Worm (Caenorhabditis elegans) whole organism, L4/young adult: ENCODE data around the gene F54F7.2.

Experiments
- W03F9.2 ChIP-seq: fragments of 150-350 bp; optimal IDR thresholded peaks from 2 replicates; lab custom pipeline; 2014; ENCODE audit warnings: missing biosample characterization, missing genetic modification characterization
- dao-5 ChIP-seq: sonication (generic microtip); optimal IDR thresholded peaks from 2 replicates; lab custom pipeline; 2016; ENCODE audit warnings: missing genotype, missing genetic modification characterization, moderate library complexity, missing compliant biosample characterization
- him-1 ChIP-seq: sonication (generic microtip); optimal IDR thresholded peaks from 2 replicates; lab custom pipeline; 2016; ENCODE audit warnings: missing genotype, missing genetic modification reagents, missing genetic modification characterization, missing compliant biosample characterization

DNA sequence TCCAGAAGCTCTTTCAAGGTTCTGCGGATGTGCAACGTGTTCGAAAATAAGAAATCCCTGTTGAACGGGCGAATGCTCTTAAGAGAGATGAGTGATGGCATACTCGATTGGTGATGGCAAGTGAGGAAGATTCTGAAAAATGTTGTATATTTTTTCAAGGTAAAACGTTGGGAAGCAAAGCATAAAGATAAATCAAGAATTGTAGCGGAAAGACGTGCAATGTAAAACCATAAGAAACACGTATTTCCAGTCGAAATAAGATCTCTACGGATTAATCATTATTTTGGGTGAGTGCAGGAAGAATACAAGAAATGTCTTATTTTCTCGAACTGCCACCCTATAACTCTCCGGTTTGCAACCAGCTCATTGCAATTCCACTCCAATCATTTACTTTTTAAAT, 25.8 kb downstream of the F54F7.2 start, which contains the start of gene dot-1.2:
- TF ChIP-seq him-1 (tag; lab: Kevin White, UChicago) = no peak
- TF ChIP-seq W03F9.2 (tag; lab: Kevin White, UChicago) = no peak
- no peak for TF ChIP-seq dao-5
